Fruit fly (Drosophila melanogaster) whole organism, larva: Measurements from ENCODE around the gene CG11663.

ENCODE experiments used
- noc ChIP-seq: fragments of 200-800 bp; sonication (Bioruptor generic); optimal IDR thresholded peaks from 3 replicates; lab custom pipeline; 2019; ENCODE audit warnings: missing biosample characterization, mild to moderate bottlenecking, missing genetic modification characterization, moderate library complexity

The CG11663 gene

DNA sequence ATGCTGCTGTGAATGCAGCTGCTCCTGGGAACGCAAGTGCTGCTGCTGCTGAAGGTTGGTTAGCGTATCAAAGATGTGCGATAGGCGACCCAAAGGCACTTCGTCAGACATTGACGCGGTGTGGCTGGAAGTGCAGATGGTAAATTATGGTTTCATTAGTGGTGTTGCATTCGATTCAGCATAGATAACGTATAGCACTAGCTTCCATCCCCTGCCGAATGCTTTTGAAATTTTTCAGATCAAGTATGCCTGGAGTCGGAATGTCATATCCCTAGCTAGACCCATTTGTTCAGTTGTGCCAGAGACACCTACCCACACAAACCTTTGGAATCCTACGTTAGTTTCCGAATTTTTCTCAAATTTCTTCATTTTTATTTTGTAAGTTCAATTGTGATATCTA lies at the start of gene CG11663:
TSS of gene CG11663 (plus strand) at position 301 of the 400 bp plus-strand sequence.
- TF ChIP-seq noc (tag; lab: Kevin White, UChicago) = no peak

dm6 chrX:844523-844922 lies 49.8 kb upstream of the CG11663 start, which contains the start of gene CG14635:
CG14635 (plus strand) TSS chrX:844823.
- no peak for TF ChIP-seq noc (tag; lab: Kevin White, UChicago)

DNA sequence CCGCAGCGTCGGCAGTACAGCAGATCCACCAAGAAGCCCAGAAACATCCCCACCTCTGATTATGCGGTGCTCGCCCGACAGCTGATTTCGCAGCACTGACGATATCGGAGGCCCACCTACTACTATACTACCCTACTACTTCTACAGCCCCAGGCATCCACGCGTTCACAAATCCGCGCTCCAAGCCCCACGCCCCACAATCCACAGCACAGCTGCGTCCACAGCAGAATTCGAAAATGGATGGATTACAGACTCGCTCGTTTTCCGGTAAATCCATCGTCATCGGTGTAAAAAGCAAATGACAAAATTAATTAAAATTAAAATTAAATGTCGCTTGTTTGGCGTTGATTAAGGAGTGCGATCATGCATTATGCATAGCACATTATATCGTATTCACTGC lies 47.2 kb upstream of the CG11663 start, which contains the start of gene CG3713:
TSS of gene CG3713 (minus strand) at position 101 of the 400 bp plus-strand sequence.
- no peak for TF ChIP-seq noc (tag; lab: Kevin White, UChicago)

DNA sequence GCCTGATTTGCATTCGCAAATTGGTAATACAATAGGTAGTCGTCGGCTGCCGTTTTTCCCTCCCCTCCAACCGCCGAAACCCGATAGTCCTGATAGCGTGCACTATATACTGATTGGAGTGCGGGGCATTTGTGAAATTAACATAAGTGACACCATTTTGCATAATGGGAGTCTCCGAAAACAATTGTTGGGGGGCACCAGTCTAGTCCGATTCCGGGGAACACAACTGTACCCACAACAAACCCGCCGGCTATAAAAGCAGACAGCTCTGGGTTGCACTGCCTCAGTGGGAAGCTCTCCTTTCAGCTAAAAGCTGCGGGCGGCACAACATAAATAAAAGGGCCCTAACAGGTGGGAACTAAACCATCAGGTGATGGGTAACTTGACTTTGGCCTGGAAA lies 32.0 kb upstream of the CG11663 start, which contains the start of gene CG14634:
TSS of gene CG14634 (plus strand) at position 301 of the 400 bp plus-strand sequence.
- TF ChIP-seq noc (tag; lab: Kevin White, UChicago) = no peak

DNA sequence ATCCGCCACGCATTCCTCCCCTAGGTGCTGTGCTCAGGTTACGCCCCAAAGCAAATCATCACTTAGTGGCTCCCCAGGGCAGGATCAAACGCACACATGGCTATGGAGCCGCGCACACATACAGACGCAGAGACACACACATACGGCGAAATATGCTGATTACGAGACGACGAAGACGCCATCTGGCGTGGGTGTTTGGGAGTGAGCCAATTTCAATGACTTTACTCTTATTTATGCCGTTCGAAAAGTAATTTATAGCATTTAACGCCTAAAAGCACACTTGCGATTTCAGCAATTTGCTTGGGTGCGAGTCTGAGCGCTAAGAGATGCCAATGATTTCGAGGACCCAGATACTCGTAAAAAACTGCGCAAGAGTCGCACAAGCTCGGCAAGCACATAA lies 25.8 kb upstream of the CG11663 start:
- no peak for TF ChIP-seq noc (tag; lab: Kevin White, UChicago)

dm6 chrX:873739-874138 lies 20.5 kb upstream of the CG11663 start:
- no peak for TF ChIP-seq noc (tag; lab: Kevin White, UChicago)

- TF ChIP-seq noc (tag; lab: Kevin White, UChicago) = no peak
Measured at dm6 chrX:875432-875831, 18.9 kb upstream of the CG11663 start, which contains the start of gene CG11664. CG11664 (plus strand) TSS chrX:875732.

dm6 chrX:898367-898766 lies 4.1 kb downstream of the CG11663 start:
- TF ChIP-seq noc (tag; lab: Kevin White, UChicago) = no peak

DNA sequence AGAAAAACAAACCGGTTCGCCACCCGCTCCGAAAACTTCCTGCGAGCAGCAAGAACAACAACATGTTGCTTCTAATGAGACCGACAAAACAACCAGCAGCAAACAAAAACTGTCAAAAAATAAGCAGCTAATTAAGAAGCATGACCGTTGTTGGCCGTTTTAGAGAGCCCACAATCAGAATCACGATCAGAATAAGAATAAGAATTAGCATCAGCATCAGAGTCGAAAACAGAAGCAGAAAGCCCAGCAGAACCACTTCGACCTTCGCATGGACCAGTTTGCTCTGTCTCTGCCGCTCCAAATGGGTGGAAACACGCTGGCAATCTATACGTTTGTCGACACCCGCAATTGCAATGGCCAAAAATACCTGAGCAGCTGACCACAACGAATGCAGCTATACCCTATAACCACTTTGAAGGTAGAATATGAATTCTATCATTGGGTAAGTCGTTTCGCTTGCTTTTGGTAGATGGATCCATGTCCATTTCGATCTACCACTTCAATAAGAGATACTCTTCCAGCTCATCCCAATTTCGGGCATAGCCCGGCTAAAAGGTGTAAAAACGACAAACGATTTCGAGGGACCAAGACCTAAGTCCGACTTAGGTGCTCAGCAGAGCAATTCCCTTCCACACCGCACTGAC lies 5.2 kb downstream of the CG11663 start:
- no peak for TF ChIP-seq noc (tag; lab: Kevin White, UChicago)

dm6 chrX:900725-901345 lies 6.6 kb downstream of the CG11663 start:
- TF ChIP-seq noc (tag; lab: Kevin White, UChicago) = peak; percentile 50

- TF ChIP-seq noc (tag; lab: Kevin White, UChicago) = no peak
Measured at dm6 chrX:908763-909497, 14.6 kb downstream of the CG11663 start.

DNA sequence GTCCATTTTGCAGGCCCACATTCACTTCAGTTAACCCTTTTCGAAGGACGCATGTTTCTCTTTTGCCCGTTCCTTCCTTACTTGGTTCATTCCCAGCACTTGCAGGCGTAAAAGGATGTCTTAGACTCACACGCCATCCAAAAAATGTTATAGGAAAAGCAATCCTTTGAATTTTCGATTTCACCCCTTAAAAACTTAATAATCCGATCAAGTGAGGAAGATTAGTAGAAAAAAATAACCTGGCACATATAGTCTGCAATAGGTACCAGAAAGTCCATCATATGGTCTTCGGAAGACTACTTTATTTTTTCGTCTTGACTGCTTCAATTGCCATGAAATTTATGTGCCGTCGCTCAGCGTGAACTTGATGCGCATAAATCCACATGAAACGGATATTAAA lies 27.1 kb downstream of the CG11663 start:
- TF ChIP-seq noc (tag; lab: Kevin White, UChicago) = no peak

DNA sequence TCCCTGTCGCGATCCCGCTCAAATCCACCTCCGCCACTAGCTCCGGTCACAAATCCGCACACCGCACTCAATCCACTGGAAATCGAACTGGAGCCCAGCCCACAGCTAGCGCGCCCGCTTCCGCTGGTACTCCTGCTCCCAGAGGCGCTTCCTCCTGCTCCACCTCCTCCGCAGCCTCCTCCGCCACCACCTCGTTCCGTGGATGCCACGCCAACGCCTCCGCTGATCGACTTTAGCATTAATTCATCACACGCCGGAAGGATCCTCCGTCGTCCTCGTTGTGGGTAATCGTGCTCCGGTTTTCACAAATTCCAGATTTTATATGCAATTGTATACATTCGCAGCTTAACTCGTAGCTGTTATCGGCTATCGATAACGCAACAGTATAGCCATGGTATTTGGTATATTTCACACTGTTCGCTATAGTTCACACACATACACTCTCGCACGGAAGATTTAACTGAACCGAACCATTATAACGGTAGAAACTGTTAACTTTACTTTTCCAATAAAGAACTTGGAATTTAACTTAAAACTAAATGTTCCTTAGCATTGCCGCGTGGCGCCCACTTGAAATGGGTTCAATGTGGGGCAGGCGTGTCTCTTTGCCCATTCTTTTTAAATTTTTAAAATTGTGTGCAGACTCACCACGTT lies 33.1 kb downstream of the CG11663 start, which contains the start of gene Lztr1:
TSS of gene Lztr1 (minus strand) at position 374 of the 654 bp plus-strand sequence.
- no peak for TF ChIP-seq noc (tag; lab: Kevin White, UChicago)

- TF ChIP-seq noc (tag; lab: Kevin White, UChicago) = no peak
Measured at dm6 chrX:927863-928257, 33.6 kb downstream of the CG11663 start, which contains the start of the genes CG43867 and MED22. CG43867 (minus strand) TSS chrX:927975. MED22 (plus strand) TSS chrX:928139.

DNA sequence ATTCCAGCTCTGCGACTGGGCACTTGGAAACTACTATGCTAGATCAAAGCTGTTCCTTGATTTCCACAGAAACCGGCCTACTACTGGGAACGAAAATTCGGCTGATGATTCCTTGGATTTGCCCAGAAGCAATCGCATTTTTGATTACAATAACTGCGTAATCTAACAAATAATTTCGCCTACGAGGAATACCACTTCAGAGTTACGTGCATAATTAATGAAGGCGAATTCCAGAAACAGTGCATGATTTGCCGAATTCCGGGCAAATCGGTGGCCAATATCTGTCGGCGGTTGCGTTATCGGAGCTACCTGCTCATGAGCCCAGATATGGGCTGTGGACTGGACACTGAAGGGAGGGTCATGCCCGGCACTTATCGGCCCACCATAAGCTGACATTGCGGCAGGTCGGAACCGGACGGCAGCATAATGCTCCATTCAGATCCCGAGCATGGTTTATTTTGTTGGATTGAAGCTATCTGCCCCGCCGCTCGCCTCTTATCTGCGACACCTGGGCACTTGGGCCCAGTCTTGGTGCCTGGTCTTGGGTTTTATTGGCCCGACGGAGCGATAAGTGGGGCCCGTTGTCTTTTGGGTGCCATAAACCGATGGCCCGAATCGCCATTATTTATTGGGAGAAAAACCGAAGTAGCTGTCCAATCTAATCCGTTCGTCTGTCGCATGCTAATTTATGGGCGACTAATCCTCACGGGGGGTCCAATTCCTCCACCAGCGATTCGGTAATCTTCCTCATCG lies 35.9 kb downstream of the CG11663 start, which contains the start of gene CG3708:
TSS of gene CG3708 (minus strand) at position 51 of the 753 bp plus-strand sequence.
- TF ChIP-seq noc (tag; lab: Kevin White, UChicago) = no peak
